Worm (Caenorhabditis elegans): Measurements from ENCODE around the gene tag-51.

DNA sequence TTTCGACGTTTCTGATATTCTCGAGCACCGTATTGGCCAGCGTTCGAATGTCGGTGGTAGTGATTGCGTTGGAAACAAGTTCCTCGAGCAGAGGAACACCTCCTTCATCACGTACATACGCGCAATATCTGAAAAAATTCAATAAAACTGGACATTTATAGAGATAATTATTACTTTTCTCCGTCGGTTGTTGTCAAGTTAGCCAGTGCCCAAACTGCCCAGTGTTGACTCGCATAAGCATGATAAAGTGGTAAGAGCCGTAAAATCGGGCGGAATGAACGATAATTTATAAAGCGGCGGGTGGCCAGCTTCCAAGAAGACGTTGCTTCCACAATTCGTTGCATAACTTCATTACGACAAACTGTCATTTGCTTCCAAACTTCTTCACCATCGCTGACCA lies 29.6 kb downstream of the tag-51 start:
- TF ChIP-seq ama-1 (optimal IDR thresholded peaks at IDR 0.05) (no peak), sea-1 (GFP tag; conservative IDR thresholded peaks at IDR 0.05) (no peak)

Measured in whole organism, early embryonic.